Worm (Caenorhabditis elegans): ENCODE measurements around the gene Y82E9BR.9.

Y82E9BR.9 gene

ce11 chrIII:1392763-1393162, 33.2 kb upstream of the Y82E9BR.9 start (continued):
- TF ChIP-seq lin-38 (GFP tag; IDR thresholded peaks at IDR 0.05) (peak; percentile 85), dmd-6 (GFP tag; IDR thresholded peaks at IDR 0.05) (peak; percentile 86), lsy-2 (tag; optimal IDR thresholded peaks at IDR 0.05) (no peak), tra-1 (GFP tag; IDR thresholded peaks at IDR 0.05) (peak; percentile 42; the same call in 1 of the 2 replicates), zip-2 (tag; optimal IDR thresholded peaks at IDR 0.05) (no peak), egl-43 (GFP tag; IDR thresholded peaks at IDR 0.05) (no peak), lir-3 (tag; optimal IDR thresholded peaks at IDR 0.05) (no peak), skn-1 (tag; optimal IDR thresholded peaks at IDR 0.05) (no peak), nhr-48 (tag; optimal IDR thresholded peaks at IDR 0.05) (peak; percentile 7), Y75B8A.6 (GFP tag; IDR thresholded peaks at IDR 0.05) (no peak), nhr-102 (tag; optimal IDR thresholded peaks at IDR 0.05) (peak; percentile 58), madf-9 (GFP tag; conservative IDR thresholded peaks at IDR 0.05) (no peak), lin-29 (GFP tag; IDR thresholded peaks at IDR 0.05) (no peak), hif-1 (tag; optimal IDR thresholded peaks at IDR 0.05) (no peak), arid-1 (GFP tag; conservative IDR thresholded peaks at IDR 0.05) (no peak), dve-1 (tag; optimal IDR thresholded peaks at IDR 0.05; ENCODE audit: insufficient read depth) (peak; percentile 63), ceh-44 (GFP tag; IDR thresholded peaks at IDR 0.05) (no peak)

- TF ChIP-seq lin-39 (tag; optimal IDR thresholded peaks at IDR 0.05): no peak
- TF ChIP-seq set-16 (GFP tag; IDR thresholded peaks at IDR 0.05): no peak
- no peak for TF ChIP-seq nhr-237 (tag; optimal IDR thresholded peaks at IDR 0.05)
- no peak for TF ChIP-seq spr-1 (tag; optimal IDR thresholded peaks at IDR 0.05)
- TF ChIP-seq ceh-82 (tag; optimal IDR thresholded peaks at IDR 0.05): no peak
- TF ChIP-seq lin-29 (GFP tag; IDR thresholded peaks at IDR 0.05): no peak
- no peak for TF ChIP-seq dpl-1 (GFP tag; optimal IDR thresholded peaks at IDR 0.05)
- no peak for TF ChIP-seq lsy-2 (tag; optimal IDR thresholded peaks at IDR 0.05)
- no peak for TF ChIP-seq dve-1 (tag; optimal IDR thresholded peaks at IDR 0.05; ENCODE audit: insufficient read depth)
- no peak for TF ChIP-seq duxl-1 (tag; optimal IDR thresholded peaks at IDR 0.05; ENCODE audit: poor library complexity)
- TF ChIP-seq pqm-1 (tag; optimal IDR thresholded peaks at IDR 0.05): no peak
- TF ChIP-seq hif-1 (tag; optimal IDR thresholded peaks at IDR 0.05): no peak
- TF ChIP-seq nhr-102 (tag; optimal IDR thresholded peaks at IDR 0.05): no peak
- TF ChIP-seq ceh-20 (GFP tag; IDR thresholded peaks at IDR 0.05): no peak
Observed at ce11 chrIII:1391752-1392151, 32.2 kb upstream of the Y82E9BR.9 start, which contains the start of gene pals-17. Gene pals-17 (minus strand): TSS chrIII:1391852.

ce11 chrIII:1389988-1390387, 30.4 kb upstream of the Y82E9BR.9 start:
- TF ChIP-seq dmd-6 (GFP tag; IDR thresholded peaks at IDR 0.05) (peak; percentile 75), pqm-1 (tag; optimal IDR thresholded peaks at IDR 0.05) (peak; percentile 94), lsy-2 (tag; optimal IDR thresholded peaks at IDR 0.05) (peak in 1 of 2 experiments; percentile 22), dve-1 (tag; optimal IDR thresholded peaks at IDR 0.05; ENCODE audit: insufficient read depth) (peak; percentile 71), fkh-10 (GFP tag; optimal IDR thresholded peaks at IDR 0.05) (no peak), ceh-44 (GFP tag; IDR thresholded peaks at IDR 0.05) (no peak), hlh-11 (tag; optimal IDR thresholded peaks at IDR 0.05) (peak; percentile 59), nhr-28 (tag; optimal IDR thresholded peaks at IDR 0.05) (peak; percentile 83), T20F7.1 (GFP tag; optimal IDR thresholded peaks at IDR 0.05) (peak; percentile 1), tag-97 (GFP tag; IDR thresholded peaks at IDR 0.05) (no peak), php-3 (GFP tag; IDR thresholded peaks at IDR 0.05) (peak; percentile 37; the same call in 1 of the 2 replicates), daf-16 (GFP tag; optimal IDR thresholded peaks at IDR 0.05) (no peak), daf-16 (tag; optimal IDR thresholded peaks at IDR 0.05) (peak; percentile 61), nhr-77 (tag; optimal IDR thresholded peaks at IDR 0.05) (peak; percentile 57)
